Worm (Caenorhabditis elegans): Measurements from ENCODE around the gene F32D1.8.

- TF ChIP-seq him-1 (tag; optimal IDR thresholded peaks at IDR 0.05): no peak
- no peak for TF ChIP-seq W03F9.2 (tag; optimal IDR thresholded peaks at IDR 0.05)
These were observed 40.6 kb upstream of the F32D1.8 start, which contains the start of gene Y47D7A.6 for ce11 chrV:4418116-4418515.

Measured in whole organism, L4/young adult.